Worm (Caenorhabditis elegans): ENCODE results near the gene nse-4.

nse-4 gene

ce11 chrIV:11522225-11522952 lies 41.7 kb downstream of the nse-4 start:
- TF ChIP-seq ceh-90 (tag; optimal IDR thresholded peaks at IDR 0.05) (no peak), C04F5.9 (tag; optimal IDR thresholded peaks at IDR 0.05) (no peak), fkh-10 (GFP tag; optimal IDR thresholded peaks at IDR 0.05) (peak; percentile 27), nhr-84 (tag; optimal IDR thresholded peaks at IDR 0.05) (no peak), nhr-12 (tag; optimal IDR thresholded peaks at IDR 0.05) (no peak), mdl-1 (tag; optimal IDR thresholded peaks at IDR 0.05) (peak in 1 of 2 experiments; percentile 66), efl-3 (GFP tag; optimal IDR thresholded peaks at IDR 0.05) (no peak), egl-13 (tag; optimal IDR thresholded peaks at IDR 0.05) (no peak), ceh-8 (GFP tag; optimal IDR thresholded peaks at IDR 0.05) (peak; percentile 48), fkh-4 (tag; optimal IDR thresholded peaks at IDR 0.05; ENCODE audit: borderline replicate concordance) (no peak), unc-30 (tag; optimal IDR thresholded peaks at IDR 0.05) (no peak), ces-1 (GFP tag; optimal IDR thresholded peaks at IDR 0.05) (no peak), skn-1 (tag; optimal IDR thresholded peaks at IDR 0.05) (peak; percentile 68), aha-1 (tag; optimal IDR thresholded peaks at IDR 0.05) (no peak), unc-130 (tag; optimal IDR thresholded peaks at IDR 0.05) (peak; percentile 49), nhr-47 (tag; optimal IDR thresholded peaks at IDR 0.05) (peak; percentile 80), grh-1 (GFP tag; IDR thresholded peaks at IDR 0.05) (peak; percentile 25; the same call in 1 of the 2 replicates), nhr-237 (tag; optimal IDR thresholded peaks at IDR 0.05) (peak; percentile 56), unc-98 (GFP tag; IDR thresholded peaks at IDR 0.05) (no peak), isw-1 (GFP tag; IDR thresholded peaks at IDR 0.05) (peak; percentile 34; the same call in 1 of the 2 replicates), blmp-1 (tag; optimal IDR thresholded peaks at IDR 0.05) (peak; percentile 93), unc-62 (GFP tag; optimal IDR thresholded peaks at IDR 0.05) (no peak), dsc-1 (tag; optimal IDR thresholded peaks at IDR 0.05) (peak; percentile 57), vab-15 (tag; optimal IDR thresholded peaks at IDR 0.05) (peak; percentile 4), Y116A8C.19 (tag; optimal IDR thresholded peaks at IDR 0.05; ENCODE audit: borderline replicate concordance) (no peak), pax-3 (tag; optimal IDR thresholded peaks at IDR 0.05) (peak; percentile 35), lin-14 (GFP tag; optimal IDR thresholded peaks at IDR 0.05) (peak; percentile 95), lin-13 (GFP tag; optimal IDR thresholded peaks at IDR 0.05) (peak; percentile 37), lin-39 (tag; optimal IDR thresholded peaks at IDR 0.05) (no peak), nhr-28 (tag; optimal IDR thresholded peaks at IDR 0.05) (no peak), nhr-76 (tag; optimal IDR thresholded peaks at IDR 0.05) (no peak), hpl-2 (GFP tag; optimal IDR thresholded peaks at IDR 0.05) (peak; percentile 32), mef-2 (tag; optimal IDR thresholded peaks at IDR 0.05) (peak; percentile 29), mab-9 (GFP tag; IDR thresholded peaks at IDR 0.05) (no peak), elt-3 (tag; optimal IDR thresholded peaks at IDR 0.05) (peak in 2 of 6 experiments; percentile 9 to 53), sptf-1 (tag; optimal IDR thresholded peaks at IDR 0.05) (no peak), lsy-2 (tag; optimal IDR thresholded peaks at IDR 0.05) (peak; percentile 71 to 78), lin-35 (GFP tag; optimal IDR thresholded peaks at IDR 0.05) (peak; percentile 28 to 79), nhr-90 (tag; optimal IDR thresholded peaks at IDR 0.05; ENCODE audit: poor library complexity) (peak; percentile 48), elt-2 (tag; optimal IDR thresholded peaks at IDR 0.05) (peak; percentile 27), pag-3 (tag; optimal IDR thresholded peaks at IDR 0.05; ENCODE audit: borderline replicate concordance, insufficient read depth) (no peak), irx-1 (tag; optimal IDR thresholded peaks at IDR 0.05) (peak; percentile 63), hlh-4 (tag; optimal IDR thresholded peaks at IDR 0.05) (no peak), alr-1 (tag; optimal IDR thresholded peaks at IDR 0.05; ENCODE audit: borderline replicate concordance) (no peak), ets-5 (GFP tag; IDR thresholded peaks at IDR 0.05) (no peak), jun-1 (tag; optimal IDR thresholded peaks at IDR 0.05) (peak; percentile 77), ama-1 (optimal IDR thresholded peaks at IDR 0.05) (peak; percentile 73), nhr-11 (tag; optimal IDR thresholded peaks at IDR 0.05) (peak; percentile 70), tlp-1 (tag; optimal IDR thresholded peaks at IDR 0.05) (no peak), ztf-4 (tag; optimal IDR thresholded peaks at IDR 0.05) (peak; percentile 71), swsn-7 (tag; optimal IDR thresholded peaks at IDR 0.05) (peak; percentile 79), ceh-82 (tag; optimal IDR thresholded peaks at IDR 0.05) (peak; percentile 26 to 67 (median 37))

Measured in whole organism, L1 larva.